Fruit fly (Drosophila melanogaster): ENCODE results near the gene Ilp6.
A peak's percentile ranks its signal among the peaks of the same experiment; 100 is the strongest.

Ilp6 gene

DNA sequence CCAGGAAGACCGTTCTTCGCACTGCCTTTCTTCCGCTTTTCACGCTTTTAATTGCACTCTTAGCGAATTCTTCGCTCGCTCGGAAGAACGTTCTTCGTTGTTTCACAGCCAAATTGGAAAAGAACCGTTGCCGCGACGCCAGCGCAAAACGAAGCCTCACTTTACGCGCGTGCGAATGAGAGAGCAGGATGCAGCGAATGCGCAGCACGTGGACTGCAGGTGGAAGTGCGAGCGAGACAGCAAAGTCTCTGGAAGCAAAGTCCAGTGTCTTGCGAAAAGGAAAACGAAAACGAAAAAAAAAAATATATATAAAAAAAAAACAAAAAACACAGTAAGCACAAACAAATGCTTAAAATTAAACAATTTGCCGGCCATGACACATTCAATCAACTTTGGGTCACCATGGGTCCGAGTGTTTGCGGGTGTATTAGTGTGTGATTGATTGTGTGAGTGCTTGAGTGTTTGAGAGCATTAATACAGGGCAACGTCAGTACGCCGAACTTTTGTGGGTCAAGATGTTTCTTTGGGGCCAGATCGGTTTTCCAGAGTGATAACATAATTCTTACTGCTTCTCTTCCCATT, at the start of gene Ilp6 (continued):
- TF ChIP-seq CG9139 (GFP tag; optimal IDR thresholded peaks at IDR 0.05) (peak; percentile 79), Blimp-1 (GFP tag; optimal IDR thresholded peaks at IDR 0.05) (peak; percentile 42), Hr4 (GFP tag; optimal IDR thresholded peaks at IDR 0.05) (no peak), acj6 (GFP tag; optimal IDR thresholded peaks at IDR 0.05) (no peak), fkh (GFP tag; optimal IDR thresholded peaks at IDR 0.05) (no peak)

DNA sequence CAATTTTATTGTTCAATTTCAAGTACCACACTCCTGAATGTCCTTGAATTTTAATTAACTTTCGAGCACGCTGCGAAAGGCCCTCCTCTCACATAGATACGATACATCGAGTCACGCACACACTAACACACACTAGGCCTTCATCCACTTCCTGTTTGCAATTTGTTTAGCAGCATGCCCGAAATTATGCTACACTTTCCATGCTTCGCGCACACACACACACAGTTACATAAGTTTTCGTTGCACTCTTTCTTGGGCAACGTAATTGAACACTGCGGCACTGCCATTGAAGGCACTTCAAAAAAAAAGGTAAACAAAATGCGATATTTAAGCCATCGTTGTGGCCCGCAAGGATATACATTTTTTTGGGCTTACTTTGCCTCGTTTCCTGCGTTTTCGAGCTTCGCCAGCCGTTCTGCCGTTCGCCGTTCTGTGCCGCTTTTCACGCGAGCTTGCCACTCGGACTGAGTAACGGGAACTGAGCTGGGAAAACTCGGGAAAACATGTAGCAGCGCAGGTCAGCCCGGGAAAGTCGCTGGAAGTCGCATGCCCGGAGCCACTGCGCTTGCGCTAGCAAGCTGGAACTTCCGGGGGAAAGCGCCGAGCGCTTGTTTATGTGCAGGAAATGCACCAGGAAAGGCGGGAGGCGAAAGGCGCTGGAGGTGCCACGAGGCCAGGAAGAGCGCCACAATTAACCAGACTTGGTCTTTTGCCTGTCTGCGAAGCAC, 48.8 kb upstream of the Ilp6 start:
- no peak for TF ChIP-seq esn (GFP tag; optimal IDR thresholded peaks at IDR 0.05)
- no peak for TF ChIP-seq Ets96B (tag; optimal IDR thresholded peaks at IDR 0.05)
- TF ChIP-seq CG6854 (GFP tag; optimal IDR thresholded peaks at IDR 0.05) = peak; percentile 17
- TF ChIP-seq Lpt (GFP tag; optimal IDR thresholded peaks at IDR 0.05) = no peak
- TF ChIP-seq Eip93F (GFP tag; optimal IDR thresholded peaks at IDR 0.05) = no peak
- no peak for TF ChIP-seq CG11902 (GFP tag; optimal IDR thresholded peaks at IDR 0.05)
- no peak for TF ChIP-seq CG7368 (GFP tag; optimal IDR thresholded peaks at IDR 0.05)
- no peak for TF ChIP-seq acj6 (GFP tag; optimal IDR thresholded peaks at IDR 0.05)
- no peak for TF ChIP-seq svp (GFP tag)
- no peak for TF ChIP-seq CG4318 (GFP tag; optimal IDR thresholded peaks at IDR 0.05)
- TF ChIP-seq topi (GFP tag; optimal IDR thresholded peaks at IDR 0.05) = no peak
- TF ChIP-seq pdm3 (GFP tag; optimal IDR thresholded peaks at IDR 0.05) = peak; percentile 6
- peak; percentile 9 for TF ChIP-seq CG8632 (GFP tag; optimal IDR thresholded peaks at IDR 0.05)
- peak; percentile 74 for TF ChIP-seq Eip78C (GFP tag)
- peak; percentile 11 for TF ChIP-seq lz (GFP tag; optimal IDR thresholded peaks at IDR 0.05)
- TF ChIP-seq Gug (GFP tag; IDR thresholded peaks at IDR 0.05) = no peak
- TF ChIP-seq Ets21C (GFP tag; optimal IDR thresholded peaks at IDR 0.05) = no peak
- peak; percentile 7 for TF ChIP-seq CG9139 (GFP tag; optimal IDR thresholded peaks at IDR 0.05)
- no peak for TF ChIP-seq Blimp-1 (GFP tag; optimal IDR thresholded peaks at IDR 0.05)
- TF ChIP-seq CG15336 (GFP tag; IDR thresholded peaks at IDR 0.05) = no peak
- no peak for TF ChIP-seq spab (GFP tag; optimal IDR thresholded peaks at IDR 0.05)
- no peak for TF ChIP-seq CG8119 (GFP tag; IDR thresholded peaks at IDR 0.05)
- TF ChIP-seq cyc (GFP tag; optimal IDR thresholded peaks at IDR 0.05) = no peak
- TF ChIP-seq CG32006 (GFP tag; optimal IDR thresholded peaks at IDR 0.05) = no peak
- no peak for TF ChIP-seq dac (GFP tag; optimal IDR thresholded peaks at IDR 0.05)
- TF ChIP-seq CG10631 (GFP tag; optimal IDR thresholded peaks at IDR 0.05) = no peak
- no peak for TF ChIP-seq CG16779 (tag; optimal IDR thresholded peaks at IDR 0.05)
- peak; percentile 11 for TF ChIP-seq net (GFP tag; optimal IDR thresholded peaks at IDR 0.05)
- TF ChIP-seq CG8319 (GFP tag; optimal IDR thresholded peaks at IDR 0.05) = no peak
- peak in 1 of 2 experiments; percentile 51 for TF ChIP-seq salr (GFP tag; optimal IDR thresholded peaks at IDR 0.05)
- no peak for TF ChIP-seq fd85E (GFP tag; optimal IDR thresholded peaks at IDR 0.05)
- peak in 1 of 2 experiments; percentile 35 for TF ChIP-seq ss (GFP tag; optimal IDR thresholded peaks at IDR 0.05)
- no peak for TF ChIP-seq Sox14 (GFP tag; optimal IDR thresholded peaks at IDR 0.05)
- peak; percentile 48 for TF ChIP-seq CG34406 (GFP tag; optimal IDR thresholded peaks at IDR 0.05)
- no peak for TF ChIP-seq Smox (GFP tag; optimal IDR thresholded peaks at IDR 0.05)
- no peak for TF ChIP-seq CG1621 (tag; optimal IDR thresholded peaks at IDR 0.05)
- TF ChIP-seq CG3032 (tag; optimal IDR thresholded peaks at IDR 0.05) = no peak
- TF ChIP-seq Hr38 (GFP tag; optimal IDR thresholded peaks at IDR 0.05) = no peak
- TF ChIP-seq fd59A (GFP tag; optimal IDR thresholded peaks at IDR 0.05) = peak; percentile 11
- no peak for TF ChIP-seq dsx (GFP tag; optimal IDR thresholded peaks at IDR 0.05; ENCODE audit: poor library complexity, severe bottlenecking)
- no peak for TF ChIP-seq CG11762 (GFP tag; optimal IDR thresholded peaks at IDR 0.05; ENCODE audit: insufficient read depth)
- no peak for TF ChIP-seq CG6808 (GFP tag; optimal IDR thresholded peaks at IDR 0.05)
- no peak for TF ChIP-seq CG31627 (GFP tag; optimal IDR thresholded peaks at IDR 0.05)
- TF ChIP-seq achi (GFP tag; optimal IDR thresholded peaks at IDR 0.05) = peak; percentile 23
- peak; percentile 4 for TF ChIP-seq CG6792 (GFP tag; optimal IDR thresholded peaks at IDR 0.05)
- peak; percentile 13 for TF ChIP-seq OdsH (GFP tag; optimal IDR thresholded peaks at IDR 0.05)
